Fruit fly (Drosophila melanogaster) whole organism, embryonic: Measurements from ENCODE around the gene Pex5.

Source experiments
- Asciz ChIP-seq: fragments of 200-800 bp; sonication (Bioruptor generic); optimal IDR thresholded peaks from 2 replicates; lab custom pipeline; 2017; ENCODE audit warnings: missing biosample characterization, mild to moderate bottlenecking, missing genetic modification characterization, missing genetic modification reagents
- Atf6 ChIP-seq: fragments of 200-800 bp; sonication (Bioruptor generic); IDR thresholded peaks from 2 replicates; pipeline ENCODE4 v1.3.6; 2022; ENCODE audit warnings: missing biosample characterization, missing genetic modification characterization
- BEAF-32 ChIP-seq: fragments of 200-800 bp; sonication (Bioruptor generic); optimal IDR thresholded peaks from 3 replicates; lab custom pipeline; 2017; ENCODE audit warnings: missing biosample characterization, missing genetic modification characterization, mild to moderate bottlenecking, moderate library complexity, missing genetic modification reagents
- BtbVII ChIP-seq: fragments of 200-800 bp; sonication (Bioruptor generic); optimal IDR thresholded peaks from 3 replicates; lab custom pipeline; 2017; ENCODE audit warnings: missing biosample characterization, mild to moderate bottlenecking, missing genetic modification characterization
- CG10654 ChIP-seq: fragments of 200-800 bp; sonication (Bioruptor generic); optimal IDR thresholded peaks from 2 replicates; lab custom pipeline; 2016; ENCODE audit warnings: missing biosample characterization, missing genetic modification characterization
- CG12299 ChIP-seq: fragments of 200-800 bp; sonication (Bioruptor generic); optimal IDR thresholded peaks from 2 replicates; lab custom pipeline; 2018; ENCODE audit warnings: missing biosample characterization, mild to moderate bottlenecking, missing genetic modification characterization
- CG14860 ChIP-seq: fragments of 200-800 bp; sonication (Bioruptor generic); IDR thresholded peaks from 3 replicates; pipeline ENCODE4 v1.3.6; 2022; ENCODE audit warnings: missing biosample characterization, missing genetic modification characterization; ENCODE audit not compliant: partially characterized antibody
- CG15479 ChIP-seq: fragments of 200-800 bp; sonication (Bioruptor generic); optimal IDR thresholded peaks from 3 replicates; lab custom pipeline; 2019; ENCODE audit warnings: missing biosample characterization, mild to moderate bottlenecking, missing genetic modification characterization, moderate library complexity
- CG17361 ChIP-seq: fragments of 200-800 bp; sonication (Bioruptor generic); IDR thresholded peaks from 3 replicates; pipeline ENCODE4 v1.3.6; 2022; ENCODE audit warnings: missing biosample characterization, missing genetic modification characterization
- CG18262 ChIP-seq: fragments of 200-800 bp; optimal IDR thresholded peaks from 3 replicates; lab custom pipeline; 2019; ENCODE audit warnings: missing biosample characterization, mild to moderate bottlenecking, missing genetic modification characterization, moderate library complexity
- CG1832 ChIP-seq: fragments of 200-800 bp; sonication (Bioruptor generic); optimal IDR thresholded peaks from 2 replicates; lab custom pipeline; 2017; ENCODE audit warnings: missing biosample characterization, mild to moderate bottlenecking, missing genetic modification characterization, inconsistent platforms
- CG2120 ChIP-seq: fragments of 200-800 bp; sonication (Bioruptor generic); optimal IDR thresholded peaks from 3 replicates; lab custom pipeline; 2016; ENCODE audit warnings: missing biosample characterization, missing genetic modification characterization
- CG3065 ChIP-seq: fragments of 200-800 bp; sonication (Bioruptor generic); optimal IDR thresholded peaks from 2 replicates; lab custom pipeline; 2016; ENCODE audit warnings: missing biosample characterization, missing genetic modification characterization
- CG31365 ChIP-seq: fragments of 200-800 bp; sonication (Bioruptor generic); optimal IDR thresholded peaks from 2 replicates; lab custom pipeline; 2018; ENCODE audit warnings: missing biosample characterization, mild to moderate bottlenecking, missing genetic modification characterization
- CG3163 ChIP-seq: fragments of 200-800 bp; sonication (Bioruptor generic); optimal IDR thresholded peaks from 3 replicates; lab custom pipeline; 2016; ENCODE audit warnings: missing biosample characterization, missing genetic modification characterization
- CG33557 ChIP-seq: fragments of 200-800 bp; sonication (Bioruptor generic); optimal IDR thresholded peaks from 2 replicates; lab custom pipeline; 2019; ENCODE audit warnings: missing biosample characterization, mild to moderate bottlenecking, missing genetic modification characterization, moderate library complexity
- CG4424 ChIP-seq: fragments of 200-800 bp; sonication (Bioruptor generic); optimal IDR thresholded peaks from 3 replicates; lab custom pipeline; 2016; ENCODE audit warnings: missing biosample characterization, missing genetic modification characterization
- CG5180 ChIP-seq: fragments of 200-800 bp; sonication (Bioruptor generic); optimal IDR thresholded peaks from 3 replicates; lab custom pipeline; 2017; ENCODE audit warnings: missing biosample characterization, missing genetic modification characterization, mild to moderate bottlenecking, moderate library complexity, missing genetic modification reagents
- CG7271 ChIP-seq: fragments of 200-800 bp; sonication (Bioruptor generic); optimal IDR thresholded peaks from 2 replicates; lab custom pipeline; 2018; ENCODE audit warnings: missing biosample characterization, mild to moderate bottlenecking, missing genetic modification characterization, moderate library complexity
- CG8089 ChIP-seq: fragments of 200-800 bp; sonication (Bioruptor generic); optimal IDR thresholded peaks from 3 replicates; lab custom pipeline; 2016; ENCODE audit warnings: missing biosample characterization, missing genetic modification characterization
- CG8765 ChIP-seq: fragments of 200-800 bp; sonication (Bioruptor generic); IDR thresholded peaks from 2 replicates; pipeline ENCODE4 v1.3.6; 2022; ENCODE audit warnings: missing biosample characterization, missing genetic modification characterization
- CG9437 ChIP-seq: fragments of 200-800 bp; sonication (Bioruptor generic); optimal IDR thresholded peaks from 2 replicates; lab custom pipeline; 2018; ENCODE audit warnings: missing biosample characterization, mild to moderate bottlenecking, missing genetic modification characterization
- Ets97D ChIP-seq: fragments of 200-800 bp; sonication (Bioruptor generic); optimal IDR thresholded peaks from 3 replicates; lab custom pipeline; 2016; ENCODE audit warnings: missing biosample characterization, missing genetic modification characterization
- Lhr ChIP-seq: fragments of 200-800 bp; sonication (Bioruptor generic); optimal IDR thresholded peaks from 3 replicates; lab custom pipeline; 2017; ENCODE audit warnings: mild to moderate bottlenecking, missing biosample characterization, missing genetic modification reagents, missing genetic modification characterization
- Meics ChIP-seq: fragments of 200-800 bp; sonication (Bioruptor generic); optimal IDR thresholded peaks from 2 replicates; lab custom pipeline; 2017; ENCODE audit warnings: missing biosample characterization, mild to moderate bottlenecking, missing genetic modification characterization
- Nf-YC ChIP-seq: fragments of 200-800 bp; optimal IDR thresholded peaks from 3 replicates; lab custom pipeline; 2019; ENCODE audit warnings: missing biosample characterization, mild to moderate bottlenecking, missing genetic modification characterization, moderate library complexity
- NfI ChIP-seq: fragments of 200-800 bp; sonication (Bioruptor generic); optimal IDR thresholded peaks from 3 replicates; lab custom pipeline; 2018; ENCODE audit warnings: missing biosample characterization, mild to moderate bottlenecking, missing genetic modification characterization, moderate library complexity
- Scr ChIP-seq: fragments of 200-800 bp; sonication (Bioruptor generic); IDR thresholded peaks from 2 replicates; pipeline ENCODE4 v1.3.6; 2022; ENCODE audit warnings: missing biosample characterization, missing genetic modification characterization; ENCODE audit not compliant: partially characterized antibody
- Sox100B ChIP-seq: fragments of 200-800 bp; sonication (Bioruptor generic); optimal IDR thresholded peaks from 3 replicates; lab custom pipeline; 2018; ENCODE audit warnings: missing biosample characterization, mild to moderate bottlenecking, missing genetic modification characterization
- Sry-δ ChIP-seq: fragments of 200-800 bp; sonication (Bioruptor generic); optimal IDR thresholded peaks from 2 replicates; lab custom pipeline; 2016; ENCODE audit warnings: missing biosample characterization, missing genetic modification characterization
- Xbp1 ChIP-seq: fragments of 200-800 bp; sonication (Bioruptor generic); optimal IDR thresholded peaks from 3 replicates; lab custom pipeline; 2016; ENCODE audit warnings: missing biosample characterization, mild to moderate bottlenecking, missing genetic modification characterization
- ase ChIP-seq: fragments of 200-800 bp; sonication (Bioruptor generic); IDR thresholded peaks from 3 replicates; pipeline ENCODE4 v1.3.6; 2022; ENCODE audit warnings: missing biosample characterization, missing genetic modification characterization
- ash1 ChIP-seq: fragments of 200-800 bp; sonication (Bioruptor generic); optimal IDR thresholded peaks from 2 replicates; lab custom pipeline; 2018; ENCODE audit warnings: missing biosample characterization, mild to moderate bottlenecking, missing genetic modification characterization
- az2 ChIP-seq: fragments of 200-800 bp; sonication (Bioruptor generic); optimal IDR thresholded peaks from 3 replicates; lab custom pipeline; 2016; ENCODE audit warnings: missing biosample characterization, missing genetic modification characterization
- cad ChIP-seq: fragments of >200 bp; optimal IDR thresholded peaks from 2 replicates; lab custom pipeline; 2017; ENCODE audit warnings: missing biosample characterization, missing genetic modification characterization
- danr ChIP-seq: fragments of 200-800 bp; sonication (Bioruptor generic); IDR thresholded peaks from 2 replicates; pipeline ENCODE4 v1.3.6; 2022; ENCODE audit warnings: missing biosample characterization, missing genetic modification characterization
- dimm ChIP-seq: fragments of 200-800 bp; sonication (Bioruptor generic); IDR thresholded peaks from 2 replicates; pipeline ENCODE4 v1.3.6; 2022; ENCODE audit warnings: missing biosample characterization, missing genetic modification characterization
- dpn ChIP-seq, 2 experiments: fragments of 200-800 bp; sonication (Bioruptor generic); optimal IDR thresholded peaks; 3 replicates each; lab custom pipeline; 2016; ENCODE audit warnings: missing biosample characterization in 2 of 2, missing genetic modification characterization in 2 of 2
- h ChIP-seq: fragments of >200 bp; optimal IDR thresholded peaks from 2 replicates; lab custom pipeline; 2017
- hb ChIP-seq: fragments of 200-800 bp; sonication (Bioruptor generic); IDR thresholded peaks from 3 replicates; pipeline ENCODE4 v1.3.6; 2022; ENCODE audit warnings: missing biosample characterization, missing genetic modification characterization; ENCODE audit not compliant: partially characterized antibody
- hbn ChIP-seq: fragments of 200-800 bp; sonication (Bioruptor generic); IDR thresholded peaks from 2 replicates; pipeline ENCODE4 v1.3.6; 2022; ENCODE audit warnings: missing biosample characterization, missing genetic modification characterization; ENCODE audit not compliant: partially characterized antibody
- hkb ChIP-seq, 2 experiments: fragments of 200-800 bp in 1 of 2; fragments of >200 bp in 1 of 2; sonication (Bioruptor generic) in 1 of 2; IDR thresholded peaks in 1 of 2; optimal IDR thresholded peaks in 1 of 2; 2 replicates each; pipeline versions ENCODE4 v1.3.6 to Lab custom; 2017 to 2022; ENCODE audit warnings: missing biosample characterization in 1 of 2, missing genetic modification characterization in 1 of 2
- ken ChIP-seq: fragments of 200-800 bp; sonication (Bioruptor generic); IDR thresholded peaks from 3 replicates; pipeline ENCODE4 v1.3.6; 2022; ENCODE audit warnings: missing biosample characterization, missing genetic modification characterization
- pb ChIP-seq: fragments of 200-800 bp; sonication (Bioruptor generic); optimal IDR thresholded peaks from 3 replicates; lab custom pipeline; 2016; ENCODE audit warnings: missing biosample characterization, missing genetic modification characterization
- pho ChIP-seq: fragments of 200-800 bp; sonication (Bioruptor generic); optimal IDR thresholded peaks from 2 replicates; lab custom pipeline; 2016; ENCODE audit warnings: missing biosample characterization, missing genetic modification characterization
- sd ChIP-seq: fragments of 200-800 bp; sonication (Bioruptor generic); optimal IDR thresholded peaks from 3 replicates; lab custom pipeline; 2018; ENCODE audit warnings: missing biosample characterization, mild to moderate bottlenecking, missing genetic modification characterization, moderate library complexity
- sim ChIP-seq: fragments of 200-800 bp; sonication (Bioruptor generic); IDR thresholded peaks from 2 replicates; pipeline ENCODE4 v1.3.6; 2022; ENCODE audit warnings: missing biosample characterization, missing genetic modification characterization
- tin ChIP-seq: fragments of 200-800 bp; sonication (Bioruptor generic); optimal IDR thresholded peaks from 3 replicates; lab custom pipeline; 2016; ENCODE audit warnings: missing biosample characterization, missing genetic modification characterization
- zen2 ChIP-seq: fragments of 200-800 bp; sonication (Bioruptor generic); IDR thresholded peaks from 3 replicates; pipeline ENCODE4 v1.3.6; 2022; ENCODE audit warnings: missing biosample characterization, missing genetic modification characterization; ENCODE audit not compliant: partially characterized antibody
- zf30C ChIP-seq: fragments of 200-800 bp; sonication (Bioruptor generic); optimal IDR thresholded peaks from 3 replicates; lab custom pipeline; 2018; ENCODE audit warnings: missing biosample characterization, mild to moderate bottlenecking, missing genetic modification characterization

Pex5 gene

dm6 chrX:1868586-1869111 lies at the start of gene Pex5, which contains the start of gene CG14803 (continued):
- TF ChIP-seq CG3065 (GFP tag; lab: Kevin White, UChicago) (no peak), ash1 (GFP tag; lab: Kevin White, UChicago) (no peak), CG31365 (tag; lab: Kevin White, UChicago) (no peak), CG3163 (GFP tag; lab: Kevin White, UChicago) (no peak), CG2120 (peak; percentile 31), CG7271 (tag; lab: Kevin White, UChicago) (no peak), CG12299 (tag; lab: Kevin White, UChicago) (no peak), pb (GFP tag; lab: Kevin White, UChicago) (no peak), pho (GFP tag; lab: Kevin White, UChicago) (no peak), tin (GFP tag; lab: Kevin White, UChicago) (no peak), CG15479 (GFP tag; lab: Kevin White, UChicago) (no peak), ken (no peak), CG10654 (GFP tag; lab: Kevin White, UChicago) (no peak), CG5180 (GFP tag; lab: Kevin White, UChicago) (no peak), Sry-δ (peak; percentile 43), Xbp1 (GFP tag; lab: Kevin White, UChicago) (no peak), BEAF-32 (GFP tag; lab: Kevin White, UChicago) (peak; percentile 62), CG8089 (no peak), az2 (GFP tag; lab: Kevin White, UChicago) (no peak), Nf-YC (tag; lab: Kevin White, UChicago) (peak; percentile 52), Atf6 (GFP tag; lab: Robert Waterston, UW) (no peak), zen2 (GFP tag; lab: Robert Waterston, UW) (peak; percentile 56; the same call in 2 of the 3 replicates), hb (peak; percentile 54; the same call in 2 of the 3 replicates), h (lab: Kevin White, UChicago) (no peak), Scr (GFP tag; lab: Robert Waterston, UW) (peak; percentile 63), sim (GFP tag; lab: Robert Waterston, UW) (no peak), danr (GFP tag; lab: Robert Waterston, UW) (no peak), sd (no peak), hbn (peak; percentile 43; the same call in 1 of the 2 replicates), CG18262 (tag; lab: Kevin White, UChicago) (no peak), ase (GFP tag; lab: Robert Waterston, UW) (no peak), CG1832 (GFP tag; lab: Kevin White, UChicago) (no peak), CG8765 (GFP tag; lab: Robert Waterston, UW) (no peak), hkb (optimal IDR thresholded peaks at IDR 0.05; lab: Kevin White, UChicago) (no peak), hkb (GFP tag; IDR thresholded peaks at IDR 0.05; lab: Robert Waterston, UW) (no peak), cad (GFP tag; lab: Kevin White, UChicago) (no peak), dimm (GFP tag; lab: Robert Waterston, UW) (no peak), zf30C (GFP tag; lab: Kevin White, UChicago) (no peak), Sox100B (GFP tag; lab: Kevin White, UChicago) (no peak), BtbVII (GFP tag; lab: Kevin White, UChicago) (no peak), Lhr (GFP tag; lab: Kevin White, UChicago) (no peak), CG9437 (no peak), dpn (GFP tag; optimal IDR thresholded peaks at IDR 0.05; lab: Kevin White, UChicago) (no peak), CG4424 (no peak), NfI (GFP tag; lab: Kevin White, UChicago) (no peak), CG17361 (GFP tag; lab: Robert Waterston, UW) (no peak), Ets97D (GFP tag; lab: Kevin White, UChicago) (peak; percentile 19), CG33557 (no peak), Meics (GFP tag; lab: Kevin White, UChicago) (no peak), CG14860 (GFP tag; lab: Robert Waterston, UW) (peak; percentile 52; the same call in 1 of the 3 replicates), Asciz (GFP tag; lab: Kevin White, UChicago) (no peak)
